Worm (Caenorhabditis elegans): Measurements from ENCODE around the gene fbxa-19.

ce11 chrIII:1347539-1347938, 32.3 kb downstream of the fbxa-19 start, which contains the start of gene Y82E9BL.5:
- no peak for TF ChIP-seq lsy-2 (tag; optimal IDR thresholded peaks at IDR 0.05)
- TF ChIP-seq unc-62 (GFP tag; optimal IDR thresholded peaks at IDR 0.05 in 1 of 2) = no peak
- TF ChIP-seq unc-62 (tag; optimal IDR thresholded peaks at IDR 0.05) = no peak
- no peak for TF ChIP-seq lin-13 (GFP tag; optimal IDR thresholded peaks at IDR 0.05)
- TF ChIP-seq R02D3.7 (tag; optimal IDR thresholded peaks at IDR 0.05) = no peak
- TF ChIP-seq tag-97 (GFP tag; IDR thresholded peaks at IDR 0.05) = no peak
- TF ChIP-seq ceh-28 (tag; optimal IDR thresholded peaks at IDR 0.05) = no peak

Data from whole organism, L4 larva.